Worm (Caenorhabditis elegans): ENCODE results near the gene nstp-8.
"Not testable (repeated sequence)": the region's sequence is repeated elsewhere in the genome, so short reads cannot be mapped to it uniquely, and the experiment has no call there.

DNA sequence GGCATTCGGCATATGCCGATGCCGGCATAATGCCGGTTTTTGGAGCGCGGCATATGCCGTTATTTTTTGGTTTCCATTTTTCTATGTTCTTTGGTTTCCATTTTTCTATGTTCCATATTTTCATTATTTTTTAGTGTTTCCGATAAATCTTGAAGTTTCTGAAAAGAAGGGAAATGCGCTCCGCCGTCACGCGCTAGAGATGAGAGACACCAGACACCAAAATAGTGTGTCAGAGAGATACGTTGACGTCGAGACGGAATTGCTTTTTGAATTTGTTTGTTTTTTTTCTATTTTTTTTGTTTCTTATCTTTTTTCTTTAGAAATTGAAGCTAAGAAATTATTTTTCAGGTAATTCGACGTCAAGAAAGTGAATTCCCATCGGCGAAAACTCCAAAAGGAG, 39.7 kb downstream of the nstp-8 start, which contains the start of gene F41B5.1:
- not testable (repeated sequence) for TF ChIP-seq fkh-10 (GFP tag; optimal IDR thresholded peaks at IDR 0.05); snpc-4 (tag; optimal IDR thresholded peaks at IDR 0.05); ztf-11 (tag; optimal IDR thresholded peaks at IDR 0.05); lin-13 (GFP tag; optimal IDR thresholded peaks at IDR 0.05); skn-1 (tag; optimal IDR thresholded peaks at IDR 0.05); hpl-2 (GFP tag; optimal IDR thresholded peaks at IDR 0.05); ceh-88 (GFP tag; IDR thresholded peaks at IDR 0.05); nhr-19 (GFP tag; conservative IDR thresholded peaks at IDR 0.05)

Data from whole organism, L1 larva.